Worm (Caenorhabditis elegans) whole organism, L1 larva: ENCODE measurements around the gene bcs-1.

Experiments
- ets-5 ChIP-seq: fragments of 200-800 bp; sonication (Bioruptor generic); IDR thresholded peaks from 2 replicates; pipeline ENCODE4 v1.3.6; 2022; ENCODE audit warnings: missing genetic modification characterization, missing compliant biosample characterization
- mdl-1 ChIP-seq, 2 experiments: fragments of 150-350 bp; optimal IDR thresholded peaks; 2 replicates each; lab custom pipeline; 2014 to 2017; ENCODE audit warnings: missing biosample characterization in 2 of 2, missing genetic modification characterization in 2 of 2, inconsistent platforms in 1 of 2
- nhr-11 ChIP-seq: fragments of 150-350 bp; optimal IDR thresholded peaks from 2 replicates; lab custom pipeline; 2014; ENCODE audit warnings: missing biosample characterization, missing genetic modification characterization
- nhr-28 ChIP-seq: fragments of 150-350 bp; optimal IDR thresholded peaks from 2 replicates; lab custom pipeline; 2014; ENCODE audit warnings: missing biosample characterization, missing genetic modification characterization
- nhr-76 ChIP-seq: sonication (generic microtip); optimal IDR thresholded peaks from 2 replicates; lab custom pipeline; 2017; ENCODE audit warnings: missing biosample characterization, missing genetic modification characterization
- nhr-77 ChIP-seq: fragments of 150-350 bp; optimal IDR thresholded peaks from 2 replicates; lab custom pipeline; 2014; ENCODE audit warnings: missing biosample characterization, missing genetic modification characterization
- pax-3 ChIP-seq: fragments of 200-800 bp; sonication (Bioruptor generic); optimal IDR thresholded peaks from 2 replicates; lab custom pipeline; 2018; ENCODE audit warnings: mild to moderate bottlenecking, missing genetic modification characterization, moderate library complexity, missing compliant biosample characterization
- skn-1 ChIP-seq: fragments of 150-350 bp; optimal IDR thresholded peaks from 2 replicates; lab custom pipeline; 2014; ENCODE audit warnings: missing biosample characterization, missing genetic modification characterization
- snpc-4 ChIP-seq: fragments of 150-350 bp; optimal IDR thresholded peaks from 2 replicates; lab custom pipeline; 2014; ENCODE audit warnings: missing biosample characterization, missing genetic modification characterization

ce11 chrII:8606549-8606948 lies 35.7 kb downstream of the bcs-1 start, which contains the start of gene F28C6.8:
- TF ChIP-seq nhr-77 (tag; lab: Kevin White, UChicago): no peak
- TF ChIP-seq pax-3 (tag; lab: Kevin White, UChicago): no peak
- no peak for TF ChIP-seq snpc-4 (tag; lab: Kevin White, UChicago)
- TF ChIP-seq mdl-1 (tag; optimal IDR thresholded peaks at IDR 0.05; lab: Kevin White, UChicago): no peak
- no peak for TF ChIP-seq nhr-11 (tag; lab: Kevin White, UChicago)
- no peak for TF ChIP-seq nhr-28 (tag; lab: Kevin White, UChicago)
- TF ChIP-seq skn-1: no peak
- no peak for TF ChIP-seq nhr-76 (tag; lab: Kevin White, UChicago)
- TF ChIP-seq ets-5: no peak
